Fruit fly (Drosophila melanogaster) whole organism, wandering third instar larva: ENCODE results near the gene CG33267.

ENCODE experiments used
- HLH106 ChIP-seq: fragments of 200-800 bp; optimal IDR thresholded peaks from 3 replicates; lab custom pipeline; 2019; ENCODE audit warnings: missing biosample characterization, mild to moderate bottlenecking, missing genetic modification characterization, moderate library complexity
- ey ChIP-seq: fragments of 200-800 bp; sonication (Bioruptor generic); optimal IDR thresholded peaks from 2 replicates; lab custom pipeline; 2016; ENCODE audit warnings: missing biosample characterization, missing genetic modification characterization
- usp ChIP-seq: fragments of >200 bp; optimal IDR thresholded peaks from 2 replicates; lab custom pipeline; 2017; ENCODE audit warnings: missing biosample characterization, missing genetic modification characterization

dm6 chr3L:11531300-11531699 is 33.0 kb upstream of the CG33267 start:
- TF ChIP-seq usp (GFP tag; lab: Kevin White, UChicago), result no peak
- no peak for TF ChIP-seq HLH106 (tag; lab: Kevin White, UChicago)
- no peak for TF ChIP-seq ey
